Worm (Caenorhabditis elegans): ENCODE results near the gene ZK673.11.
A peak's percentile ranks its signal among the peaks of the same experiment; 100 is the strongest.
"Not testable (repeated sequence)": the region's sequence is repeated elsewhere in the genome, so short reads cannot be mapped to it uniquely, and the experiment has no call there.

The ZK673.11 gene

DNA sequence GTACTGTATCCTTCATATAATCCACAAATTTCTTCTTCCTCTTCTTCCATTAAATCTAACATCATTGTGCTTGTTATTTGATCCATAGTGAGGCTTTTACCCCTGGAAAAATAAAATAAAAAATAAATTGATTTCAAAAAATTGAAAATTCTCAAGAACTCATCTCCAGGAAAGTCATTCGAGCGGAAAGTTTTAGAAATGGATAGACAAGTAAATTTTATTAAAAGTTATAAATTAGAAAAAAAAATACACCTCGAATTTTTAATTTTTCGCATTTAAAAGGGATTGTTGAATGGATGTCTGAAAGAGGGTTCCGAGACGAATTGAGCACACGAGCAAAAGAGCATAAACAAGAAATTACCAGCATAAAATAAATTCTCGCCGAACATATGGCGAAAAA is 35.1 kb upstream of the ZK673.11 start, which contains the start of gene frpr-21:
Gene frpr-21 (minus strand): TSS at position 101 of the 400 bp plus-strand sequence.
- no peak for TF ChIP-seq jun-1 (tag; optimal IDR thresholded peaks at IDR 0.05)

ce11 chrII:10435836-10436235 is 21.2 kb upstream of the ZK673.11 start, which contains the start of gene cut-4:
TSS of gene cut-4 (plus strand) at chrII:10436136.
- no peak for TF ChIP-seq nhr-25 (tag; optimal IDR thresholded peaks at IDR 0.05; ENCODE audit: borderline replicate concordance, insufficient read depth)
- TF ChIP-seq Y75B8A.6 (GFP tag; IDR thresholded peaks at IDR 0.05) = no peak
- no peak for TF ChIP-seq jun-1 (tag; optimal IDR thresholded peaks at IDR 0.05)
- no peak for TF ChIP-seq arid-1 (GFP tag; conservative IDR thresholded peaks at IDR 0.05)
- TF ChIP-seq madf-9 (GFP tag; conservative IDR thresholded peaks at IDR 0.05) = no peak
- no peak for TF ChIP-seq lir-3 (tag; optimal IDR thresholded peaks at IDR 0.05)

DNA sequence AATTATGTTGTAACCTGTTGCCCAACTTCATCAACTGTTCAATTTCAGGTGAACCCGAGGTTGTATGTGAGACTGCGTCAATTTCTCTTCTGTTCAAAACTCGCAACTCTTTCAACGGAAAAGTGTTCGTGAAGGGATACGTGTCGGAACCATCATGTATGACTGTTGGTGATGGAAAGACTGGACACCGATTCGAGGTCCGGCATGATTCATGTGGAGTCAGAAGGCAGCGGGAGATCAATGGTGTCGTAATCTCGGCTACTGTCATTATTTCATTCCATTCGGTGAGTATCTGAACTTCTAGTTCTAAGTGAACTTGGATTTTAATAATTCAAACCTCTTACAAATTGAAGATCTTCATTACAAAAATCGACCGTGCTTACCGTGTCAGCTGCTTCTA is 19.2 kb upstream of the ZK673.11 start:
- TF ChIP-seq aha-1 (tag) (peak; percentile 94), rbr-2 (tag; optimal IDR thresholded peaks at IDR 0.05) (no peak)

ce11 chrII:10439976-10440375 is 17.1 kb upstream of the ZK673.11 start, which contains the start of gene E04D5.4:
TSS of gene E04D5.4 (plus strand) at chrII:10440276.
- TF ChIP-seq pha-4 (GFP tag; IDR thresholded peaks at IDR 0.05) (no peak), pha-4 (tag; optimal IDR thresholded peaks at IDR 0.05) (no peak), cey-2 (tag; optimal IDR thresholded peaks at IDR 0.05; ENCODE audit: borderline replicate concordance, insufficient read depth) (no peak), fkh-10 (GFP tag; optimal IDR thresholded peaks at IDR 0.05) (no peak), unc-62 (GFP tag; optimal IDR thresholded peaks at IDR 0.05 in 1 of 2) (no peak), unc-62 (tag; optimal IDR thresholded peaks at IDR 0.05) (no peak), nhr-6 (tag; optimal IDR thresholded peaks at IDR 0.05) (no peak), tag-97 (GFP tag; IDR thresholded peaks at IDR 0.05) (no peak), nhr-111 (GFP tag; optimal IDR thresholded peaks at IDR 0.05) (no peak), Y48G9A.11 (GFP tag; IDR thresholded peaks at IDR 0.05) (no peak), zag-1 (tag; optimal IDR thresholded peaks at IDR 0.05) (no peak), unc-130 (GFP tag; optimal IDR thresholded peaks at IDR 0.05) (no peak), attf-4 (tag; optimal IDR thresholded peaks at IDR 0.05) (no peak), daf-16 (GFP tag; optimal IDR thresholded peaks at IDR 0.05) (no peak), daf-16 (tag; optimal IDR thresholded peaks at IDR 0.05) (no peak), ceh-82 (tag; optimal IDR thresholded peaks at IDR 0.05) (no peak), Y105C5A.15 (GFP tag; IDR thresholded peaks at IDR 0.05) (no peak), ces-1 (GFP tag; optimal IDR thresholded peaks at IDR 0.05) (no peak), skn-1 (tag; optimal IDR thresholded peaks at IDR 0.05) (no peak), ZK546.5 (tag; optimal IDR thresholded peaks at IDR 0.05) (no peak)

ce11 chrII:10442846-10443245 is 14.2 kb upstream of the ZK673.11 start, which contains the start of gene ZK673.1:
TSS of gene ZK673.1 (plus strand) at chrII:10443146.
- peak in 1 of 2 experiments; percentile 56 for TF ChIP-seq unc-62 (GFP tag; optimal IDR thresholded peaks at IDR 0.05 in 1 of 2)
- TF ChIP-seq unc-62 (tag; optimal IDR thresholded peaks at IDR 0.05) = not testable (repeated sequence)

DNA sequence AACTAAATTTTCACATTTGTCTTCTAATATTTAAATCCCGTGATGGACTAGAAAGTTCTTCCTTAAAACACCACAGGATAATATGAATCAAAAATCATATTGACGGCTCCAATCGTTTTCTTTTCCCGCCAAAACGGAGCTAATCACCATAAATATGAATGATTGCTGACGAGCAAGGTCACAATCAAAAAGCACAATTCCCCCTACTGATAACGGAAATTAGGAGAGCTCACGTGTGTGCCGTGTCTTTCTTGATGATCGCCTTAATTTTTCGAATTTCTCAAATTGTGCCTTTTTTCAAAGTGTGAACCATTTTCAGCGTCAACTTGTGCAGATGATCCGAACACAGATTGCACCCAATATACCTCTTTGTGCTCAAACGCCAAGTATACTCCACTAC is 13.2 kb upstream of the ZK673.11 start:
- no peak for TF ChIP-seq lin-13 (GFP tag; optimal IDR thresholded peaks at IDR 0.05)
- no peak for TF ChIP-seq Y5F2A.4 (GFP tag; optimal IDR thresholded peaks at IDR 0.05)
- no peak for TF ChIP-seq ceh-62 (tag; optimal IDR thresholded peaks at IDR 0.05)
- TF ChIP-seq dve-1 (tag; optimal IDR thresholded peaks at IDR 0.05; ENCODE audit: insufficient read depth) = peak; percentile 51
- TF ChIP-seq snpc-4 (tag; optimal IDR thresholded peaks at IDR 0.05) = no peak
- no peak for TF ChIP-seq nhr-237 (tag; optimal IDR thresholded peaks at IDR 0.05)
- no peak for TF ChIP-seq nhr-76 (tag; optimal IDR thresholded peaks at IDR 0.05)
- TF ChIP-seq aha-1 (tag) = no peak
- TF ChIP-seq lin-1 (GFP tag; IDR thresholded peaks at IDR 0.05) = no peak
- no peak for TF ChIP-seq mes-2 (tag; optimal IDR thresholded peaks at IDR 0.05; ENCODE audit: poor library complexity, severe bottlenecking)
- no peak for TF ChIP-seq rbr-2 (tag; optimal IDR thresholded peaks at IDR 0.05)
- TF ChIP-seq nhr-6 (tag; optimal IDR thresholded peaks at IDR 0.05) = no peak
- no peak for TF ChIP-seq ztf-11 (tag; optimal IDR thresholded peaks at IDR 0.05)
- no peak for TF ChIP-seq nhr-102 (tag; optimal IDR thresholded peaks at IDR 0.05)
- TF ChIP-seq T26A8.4 (GFP tag; IDR thresholded peaks at IDR 0.05) = no peak
- no peak for TF ChIP-seq ZK546.5 (tag; optimal IDR thresholded peaks at IDR 0.05)
- no peak for TF ChIP-seq ctbp-1 (GFP tag; IDR thresholded peaks at IDR 0.05)
- TF ChIP-seq madf-5 (GFP tag; IDR thresholded peaks at IDR 0.05) = no peak
- TF ChIP-seq lin-29 (GFP tag; IDR thresholded peaks at IDR 0.05) = no peak
- no peak for TF ChIP-seq ztf-7 (tag; optimal IDR thresholded peaks at IDR 0.05)
